Worm (Caenorhabditis elegans) whole organism, young adult: Measurements from ENCODE around the gene C27A2.8.

Experiments used
- B0019.2 ChIP-seq: fragments of 200-800 bp; sonication (Bioruptor generic); conservative IDR thresholded peaks from 2 replicates; pipeline ENCODE4 v1.3.6; 2022; ENCODE audit warnings: missing genetic modification reagents, missing genetic modification characterization, missing compliant biosample characterization
- B0035.1 ChIP-seq: sonication (generic microtip); optimal IDR thresholded peaks from 2 replicates; lab custom pipeline; 2016; ENCODE audit warnings: missing genetic modification characterization, mild to moderate bottlenecking, missing compliant biosample characterization, missing genotype, missing genetic modification reagents
- B0336.3 ChIP-seq: fragments of 200-800 bp; sonication (Bioruptor generic); IDR thresholded peaks from 2 replicates; pipeline ENCODE4 v1.3.6; 2022; ENCODE audit warnings: missing genetic modification characterization, missing compliant biosample characterization
- C17E4.6 ChIP-seq: fragments of 200-800 bp; sonication (Bioruptor generic); IDR thresholded peaks from 2 replicates; pipeline ENCODE4 v1.3.6; 2022; ENCODE audit warnings: missing genetic modification reagents, missing genetic modification characterization, missing compliant biosample characterization
- F10E7.11 ChIP-seq: sonication (generic microtip); optimal IDR thresholded peaks from 2 replicates; lab custom pipeline; 2017; ENCODE audit warnings: mild to moderate bottlenecking, missing genetic modification characterization, moderate library complexity, missing compliant biosample characterization
- F22D6.2 ChIP-seq: sonication (generic microtip); optimal IDR thresholded peaks from 2 replicates; lab custom pipeline; 2016; ENCODE audit warnings: mild to moderate bottlenecking, missing genetic modification characterization, missing compliant biosample characterization
- F55B11.4 ChIP-seq: sonication (generic microtip); optimal IDR thresholded peaks from 2 replicates; lab custom pipeline; 2016; ENCODE audit warnings: missing compliant biosample characterization, missing genetic modification characterization, borderline replicate concordance; ENCODE audit not compliant: insufficient read depth
- K12H6.12 ChIP-seq: fragments of 200-800 bp; sonication (Bioruptor generic); optimal IDR thresholded peaks from 2 replicates; lab custom pipeline; 2018; ENCODE audit warnings: mild to moderate bottlenecking, missing genetic modification characterization, missing compliant biosample characterization
- Y53F4B.3 ChIP-seq: fragments of 200-800 bp; sonication (Bioruptor generic); IDR thresholded peaks from 2 replicates; pipeline ENCODE4 v1.3.6; 2022; ENCODE audit warnings: missing genetic modification reagents, missing genetic modification characterization, missing compliant biosample characterization
- ZK185.1 ChIP-seq: sonication (generic microtip); optimal IDR thresholded peaks from 2 replicates; lab custom pipeline; 2016; ENCODE audit warnings: mild to moderate bottlenecking, missing genetic modification characterization, missing compliant biosample characterization; ENCODE audit not compliant: poor library complexity, severe bottlenecking
- akir-1 ChIP-seq: fragments of 200-800 bp; sonication (Bioruptor generic); optimal IDR thresholded peaks from 2 replicates; lab custom pipeline; 2018; ENCODE audit warnings: mild to moderate bottlenecking, missing genetic modification characterization, moderate library complexity, missing compliant biosample characterization
- ama-1 ChIP-seq, 3 experiments: fragments of 150-350 bp in 1 of 3; sonication (generic microtip) in 2 of 3; optimal IDR thresholded peaks; 2 replicates each; lab custom pipeline; 2014 to 2018; ENCODE audit warnings: missing biosample characterization in 2 of 3, missing genetic modification characterization in 2 of 3, missing genetic modification reagents in 2 of 3
- aptf-2 ChIP-seq: fragments of 200-800 bp; sonication (Bioruptor generic); conservative IDR thresholded peaks from 2 replicates; pipeline ENCODE4 v1.3.6; 2022; ENCODE audit warnings: missing genetic modification reagents, missing genetic modification characterization, missing compliant biosample characterization
- aptf-3 ChIP-seq: fragments of 200-800 bp; sonication (Bioruptor generic); IDR thresholded peaks from 2 replicates; pipeline ENCODE4 v1.3.6; 2022; ENCODE audit warnings: missing genetic modification characterization, missing compliant biosample characterization
- athp-1 ChIP-seq: sonication (generic microtip); optimal IDR thresholded peaks from 2 replicates; lab custom pipeline; 2017; ENCODE audit warnings: mild to moderate bottlenecking, missing genetic modification characterization, missing compliant biosample characterization
- bed-2 ChIP-seq: fragments of 200-800 bp; sonication (Bioruptor generic); IDR thresholded peaks from 2 replicates; pipeline ENCODE4 v1.3.6; 2022; ENCODE audit warnings: missing genetic modification reagents, missing genetic modification characterization, missing compliant biosample characterization
- cebp-1 ChIP-seq, 2 experiments: fragments of 200-800 bp in 1 of 2; sonication (Bioruptor generic) in 1 of 2; sonication (generic microtip) in 1 of 2; IDR thresholded peaks in 1 of 2; optimal IDR thresholded peaks in 1 of 2; 2 replicates each; pipeline versions ENCODE4 v1.3.6 to Lab custom; 2017 to 2022; ENCODE audit warnings: missing compliant biosample characterization in 2 of 2, missing genetic modification characterization in 2 of 2, mild to moderate bottlenecking in 1 of 2, missing genetic modification reagents in 1 of 2, moderate library complexity in 1 of 2
- cebp-2 ChIP-seq: fragments of 200-800 bp; sonication (Bioruptor generic); IDR thresholded peaks from 2 replicates; pipeline ENCODE4 v1.3.6; 2022; ENCODE audit warnings: missing genetic modification characterization, missing compliant biosample characterization
- ceh-79 ChIP-seq: sonication (generic microtip); optimal IDR thresholded peaks from 2 replicates; lab custom pipeline; 2017; ENCODE audit warnings: mild to moderate bottlenecking, missing genetic modification characterization, missing compliant biosample characterization
- chd-7 ChIP-seq: sonication (generic microtip); optimal IDR thresholded peaks from 2 replicates; lab custom pipeline; 2016; ENCODE audit warnings: mild to moderate bottlenecking, missing genetic modification characterization, moderate library complexity, missing compliant biosample characterization
- egl-18 ChIP-seq: fragments of 200-800 bp; sonication (Bioruptor generic); IDR thresholded peaks from 2 replicates; pipeline ENCODE4 v1.3.6; 2022; ENCODE audit warnings: missing genetic modification reagents, missing genetic modification characterization, missing compliant biosample characterization
- egrh-3 ChIP-seq: fragments of 200-800 bp; sonication (Bioruptor generic); IDR thresholded peaks from 2 replicates; pipeline ENCODE4 v1.3.6; 2022; ENCODE audit warnings: missing genetic modification reagents, missing genetic modification characterization, missing compliant biosample characterization
- ets-4 ChIP-seq: fragments of 200-800 bp; sonication (Bioruptor generic); optimal IDR thresholded peaks from 2 replicates; lab custom pipeline; 2018; ENCODE audit warnings: mild to moderate bottlenecking, missing genetic modification characterization, missing compliant biosample characterization
- fkh-3 ChIP-seq: sonication (generic microtip); optimal IDR thresholded peaks from 2 replicates; lab custom pipeline; 2016; ENCODE audit warnings: mild to moderate bottlenecking, missing genetic modification characterization, missing compliant biosample characterization
- hlh-12 ChIP-seq: sonication (generic microtip); optimal IDR thresholded peaks from 2 replicates; lab custom pipeline; 2016; ENCODE audit warnings: missing genetic modification characterization, missing compliant biosample characterization
- hlh-26 ChIP-seq: fragments of 200-800 bp; sonication (Bioruptor generic); conservative IDR thresholded peaks from 2 replicates; pipeline ENCODE4 v1.3.6; 2022; ENCODE audit warnings: missing genetic modification reagents, missing genetic modification characterization, missing compliant biosample characterization
- hmg-1.2 ChIP-seq: fragments of 200-800 bp; sonication (Bioruptor generic); IDR thresholded peaks from 2 replicates; pipeline ENCODE4 v1.3.6; 2022; ENCODE audit warnings: missing genetic modification reagents, missing genetic modification characterization, missing compliant biosample characterization
- lsl-1 ChIP-seq: fragments of 200-800 bp; sonication (Bioruptor generic); optimal IDR thresholded peaks from 2 replicates; lab custom pipeline; 2018; ENCODE audit warnings: mild to moderate bottlenecking, missing genetic modification characterization, moderate library complexity, missing compliant biosample characterization
- madf-8 ChIP-seq: fragments of 200-800 bp; sonication (Bioruptor generic); conservative IDR thresholded peaks from 2 replicates; pipeline ENCODE4 v1.3.6; 2022; ENCODE audit warnings: missing genetic modification reagents, missing genetic modification characterization, missing compliant biosample characterization
- nfya-1 ChIP-seq: sonication (generic microtip); optimal IDR thresholded peaks from 2 replicates; lab custom pipeline; 2017; ENCODE audit warnings: antibody characterized with exemption, missing compliant biosample characterization, missing genetic modification characterization, borderline replicate concordance; ENCODE audit not compliant: insufficient read depth
- nfyb-1 ChIP-seq: fragments of 200-800 bp; sonication (Bioruptor generic); IDR thresholded peaks from 2 replicates; pipeline ENCODE4 v1.3.6; 2022; ENCODE audit warnings: missing genetic modification reagents, missing genetic modification characterization, missing compliant biosample characterization
- nhr-120 ChIP-seq: fragments of 200-800 bp; sonication (Bioruptor generic); IDR thresholded peaks from 2 replicates; pipeline ENCODE4 v1.3.6; 2022; ENCODE audit warnings: missing genetic modification characterization, missing compliant biosample characterization
- nhr-90 ChIP-seq: sonication (generic microtip); optimal IDR thresholded peaks from 2 replicates; lab custom pipeline; 2016; ENCODE audit warnings: missing genotype, mild to moderate bottlenecking, missing genetic modification characterization, missing compliant biosample characterization
- pbrm-1 ChIP-seq: fragments of 200-800 bp; sonication (Bioruptor generic); IDR thresholded peaks from 2 replicates; pipeline ENCODE4 v1.3.6; 2022; ENCODE audit warnings: missing genetic modification reagents, missing genetic modification characterization, missing compliant biosample characterization
- rec-8 ChIP-seq, 2 experiments: sonication (generic microtip); optimal IDR thresholded peaks; 2 replicates each; lab custom pipeline; 2016; ENCODE audit warnings: mild to moderate bottlenecking in 2 of 2, missing genetic modification characterization in 2 of 2, missing genetic modification reagents in 2 of 2, missing genotype in 2 of 2, missing biosample characterization in 1 of 2, missing compliant biosample characterization in 1 of 2, moderate library complexity in 1 of 2
- repo-1 ChIP-seq: sonication (generic microtip); optimal IDR thresholded peaks from 2 replicates; lab custom pipeline; 2017; ENCODE audit warnings: mild to moderate bottlenecking, missing genetic modification characterization, missing compliant biosample characterization
- rpc-1 ChIP-seq, 2 experiments: fragments of 150-350 bp in 1 of 2; sonication (generic microtip) in 1 of 2; optimal IDR thresholded peaks; 2 replicates each; lab custom pipeline; 2014 to 2018; ENCODE audit warnings: missing biosample characterization in 1 of 2, missing genetic modification characterization in 1 of 2, missing genetic modification reagents in 1 of 2, missing genotype in 1 of 2
- sea-2 ChIP-seq: fragments of 200-800 bp; sonication (Bioruptor generic); IDR thresholded peaks from 2 replicates; pipeline ENCODE4 v1.3.6; 2022; ENCODE audit warnings: missing genetic modification characterization, missing compliant biosample characterization
- somi-1 ChIP-seq: fragments of 200-800 bp; sonication (Bioruptor generic); optimal IDR thresholded peaks from 2 replicates; lab custom pipeline; 2018; ENCODE audit warnings: mild to moderate bottlenecking, missing genetic modification characterization, missing compliant biosample characterization
- tbp1 ChIP-seq: fragments of 200-800 bp; sonication (Bioruptor generic); optimal IDR thresholded peaks from 2 replicates; lab custom pipeline; 2018; ENCODE audit warnings: mild to moderate bottlenecking, missing genetic modification characterization, missing compliant biosample characterization
- tbx-9 ChIP-seq: sonication (generic microtip); optimal IDR thresholded peaks from 2 replicates; lab custom pipeline; 2016; ENCODE audit warnings: borderline replicate concordance, missing genetic modification characterization, inconsistent platforms, missing compliant biosample characterization
- tlf-1 ChIP-seq: fragments of 200-800 bp; sonication (Bioruptor generic); optimal IDR thresholded peaks from 2 replicates; lab custom pipeline; 2018; ENCODE audit warnings: mild to moderate bottlenecking, missing genetic modification characterization, missing compliant biosample characterization
- zfh-2 ChIP-seq: fragments of 200-800 bp; sonication (Bioruptor generic); conservative IDR thresholded peaks from 2 replicates; pipeline ENCODE4 v1.3.6; 2022; ENCODE audit warnings: missing genetic modification reagents, missing genetic modification characterization, missing compliant biosample characterization
- zim-3 ChIP-seq: sonication (generic microtip); optimal IDR thresholded peaks from 2 replicates; lab custom pipeline; 2017; ENCODE audit warnings: mild to moderate bottlenecking, missing genetic modification characterization, moderate library complexity, missing compliant biosample characterization
- ztf-18 ChIP-seq: sonication (generic microtip); optimal IDR thresholded peaks from 2 replicates; lab custom pipeline; 2016; ENCODE audit warnings: missing genotype, mild to moderate bottlenecking, missing genetic modification characterization, missing compliant biosample characterization
- ztf-26 ChIP-seq: sonication (generic microtip); optimal IDR thresholded peaks from 2 replicates; lab custom pipeline; 2017; ENCODE audit warnings: missing genetic modification characterization, missing compliant biosample characterization

Gene C27A2.8

ce11 chrII:5032669-5033068 is 35.2 kb downstream of the C27A2.8 start (continued):
- TF ChIP-seq rec-8 (tag; optimal IDR thresholded peaks at IDR 0.05; lab: Kevin White, UChicago): peak in 1 of 2 experiments; percentile 77
- no peak for TF ChIP-seq somi-1 (GFP tag; lab: Kevin White, UChicago)
- peak; percentile 57 for TF ChIP-seq cebp-1 (GFP tag; IDR thresholded peaks at IDR 0.05; lab: Robert Waterston, UW)
- peak; percentile 69 for TF ChIP-seq cebp-1 (tag; optimal IDR thresholded peaks at IDR 0.05; lab: Kevin White, UChicago)
- TF ChIP-seq zfh-2 (GFP tag; lab: Robert Waterston, UW): no peak; the same call in 1 of the 2 replicates
- peak; percentile 44 for TF ChIP-seq repo-1
- TF ChIP-seq ama-1 (optimal IDR thresholded peaks at IDR 0.05; lab: Kevin White, UChicago): no peak
- peak; percentile 59 to 60 for TF ChIP-seq ama-1 (GFP tag; optimal IDR thresholded peaks at IDR 0.05; lab: Kevin White, UChicago)
- no peak for TF ChIP-seq tbx-9 (tag; lab: Kevin White, UChicago)
- TF ChIP-seq athp-1 (tag; lab: Kevin White, UChicago): peak; percentile 74
- 0 out of 2 replicates have a peak, but pooled peaks have one; percentile 40 for TF ChIP-seq B0019.2 (GFP tag; lab: Robert Waterston, UW)
- TF ChIP-seq akir-1 (GFP tag; lab: Kevin White, UChicago): peak; percentile 48
- TF ChIP-seq nfyb-1 (GFP tag; lab: Robert Waterston, UW): peak; percentile 87
- TF ChIP-seq egl-18: 0 out of 2 replicates have a peak, but pooled peaks have one; percentile 19
- TF ChIP-seq C17E4.6: 0 out of 2 replicates have a peak, but pooled peaks have one; percentile 13
- peak; percentile 87 for TF ChIP-seq rpc-1 (optimal IDR thresholded peaks at IDR 0.05; lab: Kevin White, UChicago)
- peak; percentile 83 for TF ChIP-seq rpc-1 (tag; optimal IDR thresholded peaks at IDR 0.05; lab: Kevin White, UChicago)
- peak; percentile 14 for TF ChIP-seq tlf-1 (GFP tag; lab: Kevin White, UChicago)
- TF ChIP-seq cebp-2 (GFP tag; lab: Robert Waterston, UW): peak; percentile 89
- peak; percentile 98 for TF ChIP-seq tbp1 (GFP tag; lab: Kevin White, UChicago)
- TF ChIP-seq F55B11.4 (tag; lab: Kevin White, UChicago): no peak
- TF ChIP-seq hlh-26: no peak
- TF ChIP-seq sea-2 (GFP tag; lab: Robert Waterston, UW): no peak
- peak; percentile 66 for TF ChIP-seq hmg-1.2 (GFP tag; lab: Robert Waterston, UW)
- peak; percentile 55 for TF ChIP-seq ztf-18
- TF ChIP-seq K12H6.12: peak; percentile 36
- TF ChIP-seq chd-7 (tag; lab: Kevin White, UChicago): peak; percentile 74
- peak; percentile 45 for TF ChIP-seq ztf-26 (tag; lab: Kevin White, UChicago)
- TF ChIP-seq lsl-1: peak; percentile 60
- peak; percentile 79 for TF ChIP-seq B0336.3 (GFP tag; lab: Robert Waterston, UW)
- peak; percentile 22 for TF ChIP-seq F10E7.11 (tag; lab: Kevin White, UChicago)
- TF ChIP-seq aptf-2 (GFP tag; lab: Robert Waterston, UW): no peak
- TF ChIP-seq aptf-3 (GFP tag; lab: Robert Waterston, UW): 0 out of 2 replicates have a peak, but pooled peaks have one; percentile 16
- TF ChIP-seq fkh-3 (tag; lab: Kevin White, UChicago): no peak
- peak; percentile 39; the same call in 1 of the 2 replicates for TF ChIP-seq egrh-3 (GFP tag; lab: Robert Waterston, UW)
- TF ChIP-seq ets-4 (GFP tag; lab: Kevin White, UChicago): peak; percentile 7
- 0 out of 2 replicates have a peak, but pooled peaks have one; percentile 48 for TF ChIP-seq nhr-120
- no peak for TF ChIP-seq hlh-12 (tag; lab: Kevin White, UChicago)
- no peak; the same call in 1 of the 2 replicates for TF ChIP-seq Y53F4B.3 (GFP tag; lab: Robert Waterston, UW)
- TF ChIP-seq bed-2: no peak
- TF ChIP-seq pbrm-1 (GFP tag; lab: Robert Waterston, UW): peak; percentile 50; the same call in 1 of the 2 replicates
- peak; percentile 33 for TF ChIP-seq ceh-79
- peak; percentile 53 for TF ChIP-seq zim-3 (tag; lab: Kevin White, UChicago)
- TF ChIP-seq nfya-1 (tag; lab: Kevin White, UChicago): no peak
- TF ChIP-seq B0035.1 (tag; lab: Kevin White, UChicago): peak; percentile 43
- TF ChIP-seq madf-8 (GFP tag; lab: Robert Waterston, UW): peak; percentile 31; the same call in 1 of the 2 replicates
- peak; percentile 77 for TF ChIP-seq ZK185.1 (tag; lab: Kevin White, UChicago)
- TF ChIP-seq nhr-90 (tag; lab: Kevin White, UChicago): peak; percentile 76
- TF ChIP-seq F22D6.2 (tag; lab: Kevin White, UChicago): no peak
